Worm (Caenorhabditis elegans): ENCODE measurements around the gene F07F6.8.

The F07F6.8 gene

DNA sequence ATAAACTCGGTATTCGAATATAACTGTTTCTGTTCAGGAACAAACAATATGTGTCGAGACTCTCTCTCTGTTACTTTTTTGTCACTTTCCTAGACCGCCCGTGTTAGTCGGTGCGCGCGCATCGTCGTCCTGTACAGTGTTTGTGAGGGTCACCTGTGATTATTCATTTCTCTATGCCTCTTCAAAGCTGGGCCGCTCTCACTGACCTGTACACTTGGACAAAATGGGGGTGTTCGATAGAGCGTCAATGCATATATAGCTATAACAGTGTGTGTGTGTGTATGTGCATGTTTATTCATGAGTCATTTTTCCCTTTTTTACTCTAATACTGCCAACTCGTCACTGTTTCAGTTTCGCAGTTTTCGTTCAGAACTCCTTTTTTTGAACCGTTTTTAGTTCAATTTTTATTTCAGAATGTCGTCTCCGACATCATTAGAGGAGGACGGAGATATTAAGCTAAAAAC lies 45.9 kb downstream of the F07F6.8 start, which contains the start of gene pkc-3:
Gene pkc-3 (plus strand): TSS at position 414 of the 464 bp plus-strand sequence.
- peak; percentile 40 to 74 for TF ChIP-seq lsy-2 (tag; optimal IDR thresholded peaks at IDR 0.05)
- TF ChIP-seq pha-4 (GFP tag; IDR thresholded peaks at IDR 0.05): peak; percentile 39; the same call in 1 of the 2 replicates
- TF ChIP-seq pha-4 (tag; optimal IDR thresholded peaks at IDR 0.05): peak; percentile 68
- no peak for TF ChIP-seq fos-1 (tag; optimal IDR thresholded peaks at IDR 0.05)
- 0 out of 2 replicates have a peak, but pooled peaks have one; percentile 20 for TF ChIP-seq mdt-29 (GFP tag; IDR thresholded peaks at IDR 0.05)
- TF ChIP-seq lir-3 (tag; optimal IDR thresholded peaks at IDR 0.05): no peak
- TF ChIP-seq unc-39 (tag; optimal IDR thresholded peaks at IDR 0.05): no peak
- no peak for TF ChIP-seq cey-2 (tag; optimal IDR thresholded peaks at IDR 0.05; ENCODE audit: borderline replicate concordance, insufficient read depth)
- peak; percentile 52; the same call in 1 of the 2 replicates for TF ChIP-seq hmg-1.1 (GFP tag; IDR thresholded peaks at IDR 0.05)
- no peak for TF ChIP-seq dmd-9 (GFP tag; IDR thresholded peaks at IDR 0.05)
- peak in 1 of 2 experiments; percentile 16 for TF ChIP-seq daf-16 (GFP tag; optimal IDR thresholded peaks at IDR 0.05)
- TF ChIP-seq daf-16 (tag; optimal IDR thresholded peaks at IDR 0.05): peak; percentile 72
- no peak for TF ChIP-seq lin-39 (tag; optimal IDR thresholded peaks at IDR 0.05)
- TF ChIP-seq duxl-1 (tag; optimal IDR thresholded peaks at IDR 0.05; ENCODE audit: poor library complexity): peak; percentile 50
- no peak for TF ChIP-seq lim-7 (GFP tag; IDR thresholded peaks at IDR 0.05)
- peak; percentile 38 for TF ChIP-seq dpl-1 (GFP tag; optimal IDR thresholded peaks at IDR 0.05)
- TF ChIP-seq ceh-32 (tag; optimal IDR thresholded peaks at IDR 0.05; ENCODE audit: poor library complexity): no peak
- peak; percentile 86 for TF ChIP-seq mep-1 (tag; optimal IDR thresholded peaks at IDR 0.05)
- no peak for TF ChIP-seq Y5F2A.4 (GFP tag; optimal IDR thresholded peaks at IDR 0.05)
- TF ChIP-seq nhr-41 (GFP tag; IDR thresholded peaks at IDR 0.05): peak; percentile 87
- peak; percentile 78 for TF ChIP-seq T26A8.4 (GFP tag; IDR thresholded peaks at IDR 0.05)
- TF ChIP-seq ces-1 (GFP tag; optimal IDR thresholded peaks at IDR 0.05): no peak
- no peak for TF ChIP-seq F37D6.2 (tag; optimal IDR thresholded peaks at IDR 0.05)
- TF ChIP-seq php-3 (GFP tag; IDR thresholded peaks at IDR 0.05): 0 out of 2 replicates have a peak, but pooled peaks have one; percentile 14
- TF ChIP-seq F49E8.2 (tag; optimal IDR thresholded peaks at IDR 0.05; ENCODE audit: borderline replicate concordance): no peak
- TF ChIP-seq nhr-11 (tag; optimal IDR thresholded peaks at IDR 0.05): peak; percentile 47
- no peak for TF ChIP-seq zip-2 (tag; optimal IDR thresholded peaks at IDR 0.05)
- TF ChIP-seq ceh-20 (GFP tag; IDR thresholded peaks at IDR 0.05): no peak
- no peak for TF ChIP-seq R02D3.7 (tag; optimal IDR thresholded peaks at IDR 0.05)
- TF ChIP-seq lin-38 (GFP tag; IDR thresholded peaks at IDR 0.05): peak; percentile 79
- peak; percentile 58; the same call in 1 of the 2 replicates for TF ChIP-seq snpc-1.2 (GFP tag; IDR thresholded peaks at IDR 0.05)
- no peak for TF ChIP-seq F26F4.8 (GFP tag; conservative IDR thresholded peaks at IDR 0.05)
- no peak for TF ChIP-seq ZK337.2 (GFP tag; IDR thresholded peaks at IDR 0.05)
- TF ChIP-seq zip-11 (GFP tag; IDR thresholded peaks at IDR 0.05): no peak
- TF ChIP-seq ama-1 (optimal IDR thresholded peaks at IDR 0.05): peak; percentile 70
- TF ChIP-seq hlh-30 (tag; optimal IDR thresholded peaks at IDR 0.05; ENCODE audit: insufficient read depth): peak; percentile 83
- TF ChIP-seq set-16 (GFP tag; IDR thresholded peaks at IDR 0.05): no peak
- TF ChIP-seq zfp-2 (tag; optimal IDR thresholded peaks at IDR 0.05): no peak
- no peak for TF ChIP-seq D1046.2 (GFP tag; IDR thresholded peaks at IDR 0.05)
- peak; percentile 86 for TF ChIP-seq mxl-3 (GFP tag; optimal IDR thresholded peaks at IDR 0.05)
- TF ChIP-seq rbr-2 (tag; optimal IDR thresholded peaks at IDR 0.05): peak; percentile 46
- no peak for TF ChIP-seq egl-27 (tag; optimal IDR thresholded peaks at IDR 0.05)
- no peak for TF ChIP-seq ztf-7 (tag; optimal IDR thresholded peaks at IDR 0.05)
- peak; percentile 89 for TF ChIP-seq nhr-77 (tag; optimal IDR thresholded peaks at IDR 0.05)
- 0 out of 2 replicates have a peak, but pooled peaks have one; percentile 53 for TF ChIP-seq lin-1 (GFP tag; IDR thresholded peaks at IDR 0.05)
- TF ChIP-seq nhr-28 (tag; optimal IDR thresholded peaks at IDR 0.05): peak; percentile 93
- peak; percentile 42 for TF ChIP-seq spr-3 (GFP tag; optimal IDR thresholded peaks at IDR 0.05)
- TF ChIP-seq ctbp-1 (GFP tag; IDR thresholded peaks at IDR 0.05): no peak
- TF ChIP-seq lin-29 (GFP tag; IDR thresholded peaks at IDR 0.05): no peak
- TF ChIP-seq vab-7 (GFP tag; IDR thresholded peaks at IDR 0.05): no peak
- TF ChIP-seq madf-9 (GFP tag; conservative IDR thresholded peaks at IDR 0.05): peak; percentile 35; the same call in 1 of the 2 replicates
